Worm (Caenorhabditis elegans) whole organism, L4 larva: ENCODE results near the gene D1086.19.
"Not testable (repeated sequence)": the region's sequence is repeated elsewhere in the genome, so short reads cannot be mapped to it uniquely, and the experiment has no call there.

Source experiments
- ama-1 ChIP-seq: fragments of 150-350 bp; optimal IDR thresholded peaks from 2 replicates; lab custom pipeline; 2014; ENCODE audit warnings: inconsistent platforms, mixed read lengths
- duxl-1 ChIP-seq: sonication (generic microtip); optimal IDR thresholded peaks from 2 replicates; lab custom pipeline; 2016; ENCODE audit warnings: mild to moderate bottlenecking, missing genetic modification characterization, moderate library complexity, missing compliant biosample characterization; ENCODE audit not compliant: poor library complexity
- egl-27 ChIP-seq: sonication (generic microtip); optimal IDR thresholded peaks from 3 replicates; lab custom pipeline; 2017; ENCODE audit warnings: missing biosample characterization, missing genetic modification reagents, missing genetic modification characterization
- lin-39 ChIP-seq: fragments of 150-350 bp; optimal IDR thresholded peaks from 2 replicates; lab custom pipeline; 2014; ENCODE audit warnings: missing biosample characterization, missing genetic modification reagents, missing genetic modification characterization
- nhr-28 ChIP-seq: fragments of 150-350 bp; optimal IDR thresholded peaks from 2 replicates; lab custom pipeline; 2014; ENCODE audit warnings: missing biosample characterization, missing genetic modification characterization
- nhr-77 ChIP-seq: fragments of 150-350 bp; optimal IDR thresholded peaks from 2 replicates; lab custom pipeline; 2014; ENCODE audit warnings: missing biosample characterization, missing genetic modification characterization
- pha-4 ChIP-seq, 2 experiments: fragments of 150-350 bp in 1 of 2; fragments of 200-800 bp in 1 of 2; sonication (Bioruptor generic) in 1 of 2; IDR thresholded peaks in 1 of 2; optimal IDR thresholded peaks in 1 of 2; 2 replicates each; pipeline versions ENCODE4 v1.3.6 to Lab custom; 2014 to 2022; ENCODE audit warnings: missing genetic modification characterization in 2 of 2, missing genetic modification reagents in 2 of 2, missing biosample characterization in 1 of 2, missing compliant biosample characterization in 1 of 2
- unc-62 ChIP-seq, 3 experiments: fragments of 150-350 bp in 1 of 3; sonication (generic microtip); optimal IDR thresholded peaks in 2 of 3; peaks in 1 of 3; 1 replicate in 1 of 3; 2 replicates in 2 of 3; lab custom pipeline; 2014 to 2017; ENCODE audit warnings: missing biosample characterization in 3 of 3, missing genetic modification characterization in 3 of 3, missing genetic modification reagents in 3 of 3, missing genotype in 1 of 3
- zag-1 ChIP-seq: fragments of 150-350 bp; optimal IDR thresholded peaks from 2 replicates; lab custom pipeline; 2014; ENCODE audit warnings: missing biosample characterization, missing genetic modification characterization
- ztf-11 ChIP-seq: fragments of 150-350 bp; optimal IDR thresholded peaks from 2 replicates; lab custom pipeline; 2014; ENCODE audit warnings: missing biosample characterization, missing genetic modification characterization

- TF ChIP-seq unc-62 (GFP tag; optimal IDR thresholded peaks at IDR 0.05 in 1 of 2; lab: Kevin White, UChicago); unc-62 (tag; optimal IDR thresholded peaks at IDR 0.05; lab: Kevin White, UChicago); lin-39; ztf-11; nhr-77 (tag; lab: Kevin White, UChicago); nhr-28; egl-27 (tag; lab: Kevin White, UChicago); ama-1 (lab: Kevin White, UChicago); zag-1; pha-4 (GFP tag; IDR thresholded peaks at IDR 0.05; lab: Robert Waterston, UW); pha-4 (tag; optimal IDR thresholded peaks at IDR 0.05; lab: Kevin White, UChicago); duxl-1 (tag; lab: Kevin White, UChicago): not testable (repeated sequence)
Measured at ce11 chrV:14049274-14049673, 38.9 kb upstream of the D1086.19 start, which contains the start of gene F58D12.1.
